Worm (Caenorhabditis elegans) whole organism, L2 larva: ENCODE results near the gene btb-7.

ENCODE experiments used
- nhr-12 ChIP-seq: fragments of 150-350 bp; optimal IDR thresholded peaks from 2 replicates; lab custom pipeline; 2014; ENCODE audit warnings: missing biosample characterization, missing genetic modification characterization
- nhr-25 ChIP-seq: fragments of 150-350 bp; sonication (generic microtip); optimal IDR thresholded peaks from 3 replicates; lab custom pipeline; 2014; ENCODE audit warnings: missing biosample characterization, missing genetic modification characterization
- skn-1 ChIP-seq: sonication (generic microtip); optimal IDR thresholded peaks from 2 replicates; lab custom pipeline; 2017; ENCODE audit warnings: missing biosample characterization, missing genetic modification characterization
- snpc-4 ChIP-seq: fragments of 150-350 bp; optimal IDR thresholded peaks from 2 replicates; lab custom pipeline; 2014; ENCODE audit warnings: missing biosample characterization, missing genetic modification characterization
- ztf-1 ChIP-seq: fragments of 200-800 bp; sonication (Bioruptor generic); conservative IDR thresholded peaks from 2 replicates; pipeline ENCODE4 v1.3.6; 2022; ENCODE audit warnings: missing genetic modification characterization, missing compliant biosample characterization

ce11 chrII:1757033-1757432, 44.0 kb downstream of the btb-7 start, which contains the start of gene F36H5.10:
- no peak for TF ChIP-seq nhr-25
- TF ChIP-seq nhr-12 (tag; lab: Kevin White, UChicago), result no peak
- TF ChIP-seq ztf-1 (GFP tag; lab: Robert Waterston, UW), result no peak
- TF ChIP-seq snpc-4 (tag; lab: Kevin White, UChicago), result no peak
- no peak for TF ChIP-seq skn-1
